Worm (Caenorhabditis elegans): ENCODE measurements around the gene acr-7.

Gene acr-7

DNA sequence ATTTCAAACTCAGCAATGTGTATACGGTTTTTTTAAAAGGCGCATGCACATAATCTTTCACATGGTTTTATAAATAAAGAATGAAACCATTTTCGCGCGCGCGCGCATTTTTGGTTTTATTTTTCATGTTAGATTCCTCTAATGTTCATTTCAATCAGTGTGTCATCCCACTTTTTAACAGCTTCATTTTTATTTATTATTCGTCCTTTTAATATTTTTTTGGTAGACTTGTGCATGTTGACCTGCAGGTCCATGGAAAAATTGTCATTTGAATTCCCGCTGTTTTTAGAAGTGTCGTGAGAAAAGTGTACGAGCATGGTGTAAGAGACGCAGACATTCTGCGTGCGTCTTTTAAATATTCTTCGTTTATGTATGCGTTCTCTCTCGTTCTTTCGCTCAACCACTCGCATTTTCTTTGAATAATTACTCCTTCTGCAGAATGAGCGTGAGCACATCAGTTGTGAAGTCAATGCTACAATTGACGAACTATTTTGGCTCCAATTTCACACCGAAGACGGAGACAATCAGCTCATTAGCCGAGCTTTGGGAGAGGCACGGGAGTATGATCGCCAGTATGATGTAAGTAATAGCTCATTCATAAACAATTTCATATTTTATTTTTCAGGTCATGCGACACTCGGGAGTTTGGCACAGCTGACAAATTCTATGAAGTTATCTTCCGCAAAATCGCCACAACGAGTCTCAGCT is 10.8 kb upstream of the acr-7 start, which contains the start of gene lin-5 (continued):
- TF ChIP-seq akir-1 (GFP tag; optimal IDR thresholded peaks at IDR 0.05) (no peak), madf-8 (GFP tag; conservative IDR thresholded peaks at IDR 0.05) (peak; percentile 95), F52B5.7 (tag; optimal IDR thresholded peaks at IDR 0.05) (no peak), F33H1.4 (GFP tag; IDR thresholded peaks at IDR 0.05) (peak; percentile 91), lin-54 (GFP tag; optimal IDR thresholded peaks at IDR 0.05) (peak; percentile 92), Y95B8A.8 (GFP tag; IDR thresholded peaks at IDR 0.05) (peak; percentile 69; the same call in 1 of the 2 replicates), dox-1 (GFP tag; IDR thresholded peaks at IDR 0.05) (peak; percentile 76), mcd-1 (GFP tag; IDR thresholded peaks at IDR 0.05) (peak; percentile 36; the same call in 1 of the 2 replicates), ets-4 (GFP tag; optimal IDR thresholded peaks at IDR 0.05) (no peak), F10E7.11 (tag; optimal IDR thresholded peaks at IDR 0.05) (no peak), attf-5 (GFP tag; optimal IDR thresholded peaks at IDR 0.05) (peak; percentile 55), snpc-1.1 (tag; optimal IDR thresholded peaks at IDR 0.05; ENCODE audit: insufficient read depth) (no peak), madf-6 (GFP tag; IDR thresholded peaks at IDR 0.05) (peak; percentile 99), D2030.7 (GFP tag; IDR thresholded peaks at IDR 0.05) (peak; percentile 91), ekl-4 (GFP tag; IDR thresholded peaks at IDR 0.05) (peak; percentile 70), dpl-1 (GFP tag; optimal IDR thresholded peaks at IDR 0.05) (peak; percentile 80), pha-4 (tag; optimal IDR thresholded peaks at IDR 0.05) (no peak), rcor-1 (GFP tag; IDR thresholded peaks at IDR 0.05) (peak; percentile 74), ztf-28 (GFP tag; IDR thresholded peaks at IDR 0.05) (no peak), hlh-12 (tag; optimal IDR thresholded peaks at IDR 0.05) (no peak), efl-1 (GFP tag; optimal IDR thresholded peaks at IDR 0.05) (peak; percentile 96), ztf-25 (GFP tag; IDR thresholded peaks at IDR 0.05) (no peak), madf-3 (GFP tag; IDR thresholded peaks at IDR 0.05) (0 out of 2 replicates have a peak, but pooled peaks have one; percentile 48), tlf-1 (GFP tag; optimal IDR thresholded peaks at IDR 0.05) (peak; percentile 78), B0336.3 (GFP tag; IDR thresholded peaks at IDR 0.05) (peak; percentile 71; the same call in 1 of the 2 replicates), tbx-9 (tag; optimal IDR thresholded peaks at IDR 0.05; ENCODE audit: borderline replicate concordance) (no peak), snpc-3.4 (tag; optimal IDR thresholded peaks at IDR 0.05) (peak; percentile 82), lsl-1 (GFP tag; optimal IDR thresholded peaks at IDR 0.05) (peak; percentile 93), mxl-1 (tag; optimal IDR thresholded peaks at IDR 0.05) (no peak), atf-7 (tag; optimal IDR thresholded peaks at IDR 0.05) (no peak), bed-1 (GFP tag; IDR thresholded peaks at IDR 0.05) (no peak)

DNA sequence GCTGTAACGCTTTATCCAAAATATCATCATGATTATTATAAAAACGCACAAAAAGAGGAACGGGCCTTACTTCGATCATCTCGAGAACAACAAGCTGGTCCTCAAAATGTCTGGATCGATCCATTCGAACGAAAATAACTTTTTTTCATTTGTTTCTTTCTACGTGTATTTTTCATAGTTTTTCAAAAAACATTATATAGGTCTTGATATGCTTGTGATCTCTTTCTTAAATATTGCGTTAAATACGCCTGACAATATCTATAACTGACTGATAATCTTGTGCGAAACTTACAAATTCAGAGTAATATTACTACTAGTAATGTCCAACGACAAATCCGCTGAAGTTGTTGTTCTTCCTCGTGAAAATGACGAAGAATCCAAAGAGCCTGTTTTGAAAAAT is 8.5 kb upstream of the acr-7 start, which contains the start of gene sds-22:
sds-22 (plus strand) TSS at position 301 of the 400 bp plus-strand sequence.
- TF ChIP-seq lin-54 (GFP tag; optimal IDR thresholded peaks at IDR 0.05) = no peak
- TF ChIP-seq ceh-40 (GFP tag; IDR thresholded peaks at IDR 0.05) = no peak
- no peak for TF ChIP-seq F10E7.11 (tag; optimal IDR thresholded peaks at IDR 0.05)
- TF ChIP-seq egl-44 (GFP tag; IDR thresholded peaks at IDR 0.05) = no peak
- TF ChIP-seq zfh-2 (GFP tag; conservative IDR thresholded peaks at IDR 0.05) = no peak
- TF ChIP-seq Y67H2A.10 (GFP tag; conservative IDR thresholded peaks at IDR 0.05) = no peak
- TF ChIP-seq ceh-79 (tag; optimal IDR thresholded peaks at IDR 0.05) = no peak

DNA sequence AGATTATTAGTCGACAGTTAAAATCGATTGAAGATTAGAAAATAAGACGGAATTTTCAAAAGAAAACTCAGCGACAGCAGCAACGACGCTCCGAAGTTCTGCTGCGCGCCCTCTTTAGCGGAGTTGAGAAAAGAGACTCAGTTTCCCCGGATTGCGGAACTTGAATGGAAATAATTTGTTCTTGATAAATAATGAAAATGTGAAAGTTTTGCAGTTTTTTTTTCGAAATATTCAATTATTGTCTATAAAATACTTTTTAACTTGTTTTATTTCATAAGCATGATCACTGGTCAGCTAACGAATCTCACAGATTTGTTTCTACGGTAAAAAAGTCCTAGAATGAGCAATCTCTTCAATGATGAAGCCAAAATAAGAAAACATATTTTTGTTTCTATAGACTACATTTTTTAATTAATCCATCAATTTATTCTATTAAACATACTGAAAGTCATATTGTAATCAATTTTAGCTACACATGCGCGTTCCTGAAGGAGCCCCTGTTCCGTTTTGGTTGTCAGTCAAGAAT is 8.0 kb upstream of the acr-7 start, which contains the start of the genes cec-3 and T09A5.15:
cec-3 (minus strand) TSS at position 116 of the 526 bp plus-strand sequence.
T09A5.15 (plus strand) TSS at position 476 of the 526 bp plus-strand sequence.
- TF ChIP-seq attf-5 (GFP tag; optimal IDR thresholded peaks at IDR 0.05) (peak; percentile 1), attf-3 (GFP tag; conservative IDR thresholded peaks at IDR 0.05) (peak; percentile 97), attf-6 (GFP tag; IDR thresholded peaks at IDR 0.05) (no peak), ceh-100 (GFP tag; IDR thresholded peaks at IDR 0.05) (peak; percentile 78), K12H6.12 (tag; optimal IDR thresholded peaks at IDR 0.05) (peak; percentile 28)

All from whole organism, young adult.